Fruit fly (Drosophila melanogaster) S2 (cell line): Measurements from ENCODE around the gene SmydA-3.
A peak's percentile ranks its signal among the peaks of the same experiment; 100 is the strongest.

Source experiments
- CG8478 ChIP-seq: fragments of >200 bp; optimal IDR thresholded peaks from 2 replicates; lab custom pipeline; 2018
- CTCF ChIP-seq, 2 experiments: fragments of >200 bp; optimal IDR thresholded peaks; 2 replicates each; lab custom pipeline; 2018

SmydA-3 gene

DNA sequence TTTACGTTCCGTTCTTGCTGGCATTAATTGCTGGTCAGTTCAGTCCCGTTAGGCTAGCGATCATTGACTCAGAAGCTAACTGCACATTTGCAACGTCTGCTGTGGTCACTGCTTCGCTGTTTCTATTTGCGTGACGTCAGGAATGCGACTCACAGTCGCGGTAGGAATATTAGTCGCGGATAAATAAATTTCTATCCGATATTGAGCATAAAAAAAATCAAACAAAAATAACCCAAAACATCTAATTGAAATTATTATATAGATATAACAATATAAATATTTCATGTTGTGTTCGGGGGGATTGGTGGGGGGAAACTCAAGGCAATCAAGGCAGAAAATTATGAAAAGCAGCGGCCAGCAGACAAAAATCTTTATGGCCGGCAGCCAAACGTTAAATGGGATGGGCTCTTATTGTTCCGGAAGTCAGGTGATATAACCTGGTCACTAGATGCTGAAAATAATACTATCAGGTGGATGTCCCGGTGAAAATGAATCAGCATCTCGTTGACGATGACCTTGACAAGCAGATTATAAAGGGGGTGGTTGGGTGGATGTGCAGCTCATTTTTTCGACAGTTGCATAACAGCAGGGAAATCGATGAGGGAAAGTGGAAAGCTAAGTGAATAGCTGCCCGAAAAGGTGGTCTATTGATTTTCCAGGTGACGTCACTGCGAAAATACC lies at the start of gene SmydA-3:
TSS of gene SmydA-3 (plus strand) at position 631 of the 681 bp plus-strand sequence.
- no peak for TF ChIP-seq CG8478 (lab: Kevin White, UChicago)
- no peak for TF ChIP-seq CTCF (optimal IDR thresholded peaks at IDR 0.05; lab: Kevin White, UChicago)

DNA sequence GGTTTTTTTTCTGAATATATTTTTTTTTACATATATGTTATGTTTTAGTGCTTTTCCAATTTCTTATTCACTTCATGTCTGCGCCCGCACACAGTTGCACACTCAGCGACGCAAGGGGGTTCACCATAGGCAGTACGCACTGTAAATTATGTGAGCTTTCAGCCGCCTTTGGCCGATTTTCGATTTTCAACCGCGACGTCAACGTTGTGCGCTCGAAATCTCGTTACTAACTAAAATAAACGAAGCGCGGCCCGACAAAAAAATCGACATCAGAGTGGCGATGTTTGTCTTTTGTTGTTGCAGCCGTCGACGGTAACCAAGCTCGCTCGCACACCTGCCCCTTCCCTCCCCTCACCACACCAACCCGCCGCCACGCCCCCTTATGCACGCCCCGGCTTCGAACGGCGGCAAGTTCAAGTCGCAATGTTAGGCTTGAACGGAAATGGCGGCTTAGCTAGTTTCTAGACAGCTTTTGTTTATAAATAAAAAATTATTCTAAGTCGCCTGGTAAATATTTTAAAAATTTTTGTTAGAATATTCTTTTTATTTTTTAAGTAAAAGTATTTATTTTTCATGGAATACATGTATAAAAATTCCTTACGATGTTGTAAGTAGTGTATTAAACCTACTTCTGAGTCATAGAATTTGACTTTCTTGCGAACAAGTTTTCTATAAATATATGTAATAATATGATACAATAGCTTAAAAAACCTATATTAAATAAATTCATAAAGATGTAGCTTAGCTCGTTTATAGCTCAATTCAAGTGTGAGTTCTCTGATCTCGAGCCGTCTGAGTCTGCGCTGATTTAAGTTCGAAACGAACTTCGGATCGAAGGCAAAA lies 48.8 kb upstream of the SmydA-3 start, which contains the start of gene CG31869:
TSS of gene CG31869 (minus strand) at position 233 of the 843 bp plus-strand sequence.
- TF ChIP-seq CG8478 (lab: Kevin White, UChicago) (no peak), CTCF (optimal IDR thresholded peaks at IDR 0.05; lab: Kevin White, UChicago) (no peak)

DNA sequence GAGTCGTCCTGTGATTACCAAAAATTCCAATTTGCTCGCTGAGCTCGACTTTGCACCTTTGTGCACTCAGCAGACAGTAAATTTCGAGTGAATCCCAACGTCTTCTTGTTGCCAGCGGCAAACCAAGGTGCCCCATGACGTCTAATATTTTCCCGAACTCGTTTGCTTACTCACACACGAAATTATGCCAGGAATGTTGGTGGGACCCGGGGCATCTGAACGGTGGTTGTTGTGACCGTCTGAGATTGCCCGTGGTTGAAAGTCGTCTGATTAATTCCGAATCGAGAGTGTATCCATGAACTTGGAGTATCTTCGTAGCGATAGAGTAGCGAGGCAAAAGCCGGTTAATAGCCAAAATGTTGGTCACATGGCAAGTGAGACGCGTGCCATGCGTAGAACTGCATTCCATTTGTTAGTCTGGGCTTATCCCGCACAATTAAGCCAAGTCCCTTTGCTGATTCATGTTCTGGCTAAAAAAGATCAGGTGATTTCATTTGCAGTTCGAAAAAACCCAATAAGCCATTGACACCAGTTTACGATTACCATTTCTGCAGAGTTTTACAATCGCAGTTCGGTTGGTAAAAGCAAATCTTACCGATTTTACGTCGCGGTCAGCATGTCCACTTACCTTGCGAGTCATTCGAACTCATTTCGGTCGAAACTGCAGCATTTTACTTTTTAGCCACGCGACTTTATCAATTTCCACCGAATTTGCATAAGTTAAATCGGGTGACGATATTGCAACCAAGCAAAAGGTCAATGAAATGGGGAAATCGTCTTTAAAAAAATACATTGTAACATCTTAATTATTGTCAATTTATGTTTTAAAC lies 47.8 kb upstream of the SmydA-3 start:
- no peak for TF ChIP-seq CG8478 (lab: Kevin White, UChicago)
- no peak for TF ChIP-seq CTCF (optimal IDR thresholded peaks at IDR 0.05; lab: Kevin White, UChicago)

DNA sequence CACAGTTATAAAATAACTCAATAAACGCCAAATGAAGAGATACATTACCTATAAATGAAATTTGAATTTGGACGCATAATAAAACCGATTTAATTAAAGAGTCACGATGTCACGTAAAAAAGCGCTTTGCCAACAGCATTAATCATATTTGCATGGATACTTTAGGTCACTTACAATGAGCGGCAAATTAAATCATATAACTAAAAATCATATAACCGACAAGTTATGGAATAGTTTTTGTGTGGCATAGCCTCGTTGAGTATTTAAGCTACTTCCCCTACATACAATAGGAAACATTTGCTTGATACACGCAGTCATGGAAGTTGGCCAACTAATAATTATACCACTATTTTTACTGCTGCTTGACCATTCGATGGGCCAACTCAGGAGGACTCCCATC lies 31.1 kb upstream of the SmydA-3 start, which contains the start of gene CG6508:
TSS of gene CG6508 (plus strand) at position 301 of the 400 bp plus-strand sequence.
- no peak for TF ChIP-seq CTCF (optimal IDR thresholded peaks at IDR 0.05; lab: Kevin White, UChicago)
- no peak for TF ChIP-seq CG8478 (lab: Kevin White, UChicago)

DNA sequence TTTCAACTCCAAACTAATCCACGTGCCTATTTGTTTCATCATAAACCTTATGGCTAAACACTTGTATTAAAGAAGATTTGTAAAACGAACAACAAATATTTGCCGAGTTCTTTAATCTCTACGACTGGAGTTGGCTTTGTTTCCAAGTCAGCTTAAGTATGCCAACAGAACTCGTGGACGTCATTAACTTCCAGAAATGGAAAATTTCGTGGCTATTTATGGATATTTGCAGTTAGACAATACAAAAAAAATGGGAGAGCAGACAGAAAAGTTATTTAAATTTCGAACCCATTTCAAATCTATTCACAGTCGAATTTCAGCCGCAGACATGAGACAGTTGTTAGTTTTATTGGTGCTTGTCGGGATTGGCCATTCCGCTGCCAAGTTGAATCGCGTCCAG lies 29.5 kb upstream of the SmydA-3 start, which contains the start of gene CG17134:
TSS of gene CG17134 (plus strand) at position 301 of the 400 bp plus-strand sequence.
- TF ChIP-seq CTCF (optimal IDR thresholded peaks at IDR 0.05; lab: Kevin White, UChicago) = no peak
- no peak for TF ChIP-seq CG8478 (lab: Kevin White, UChicago)

DNA sequence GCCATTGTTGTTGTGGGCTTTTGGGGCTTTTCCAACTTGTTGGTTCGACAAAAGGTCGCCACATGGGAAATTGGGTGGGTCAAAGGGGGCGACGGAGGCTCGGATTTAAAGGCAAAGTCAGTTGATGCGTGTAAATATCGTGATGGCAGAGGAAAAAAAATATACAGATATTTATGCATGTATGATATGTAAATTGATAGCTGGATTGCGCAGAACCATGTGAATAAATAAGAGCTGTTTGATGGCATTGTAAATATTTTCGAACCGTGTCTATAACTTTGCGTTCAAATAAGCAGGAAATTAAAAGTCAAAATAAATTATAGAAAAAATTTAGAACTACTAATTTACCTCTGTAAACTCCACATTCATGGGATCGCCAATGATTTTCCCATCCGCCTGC lies 27.3 kb upstream of the SmydA-3 start:
- no peak for TF ChIP-seq CG8478 (lab: Kevin White, UChicago)
- no peak for TF ChIP-seq CTCF (optimal IDR thresholded peaks at IDR 0.05; lab: Kevin White, UChicago)

DNA sequence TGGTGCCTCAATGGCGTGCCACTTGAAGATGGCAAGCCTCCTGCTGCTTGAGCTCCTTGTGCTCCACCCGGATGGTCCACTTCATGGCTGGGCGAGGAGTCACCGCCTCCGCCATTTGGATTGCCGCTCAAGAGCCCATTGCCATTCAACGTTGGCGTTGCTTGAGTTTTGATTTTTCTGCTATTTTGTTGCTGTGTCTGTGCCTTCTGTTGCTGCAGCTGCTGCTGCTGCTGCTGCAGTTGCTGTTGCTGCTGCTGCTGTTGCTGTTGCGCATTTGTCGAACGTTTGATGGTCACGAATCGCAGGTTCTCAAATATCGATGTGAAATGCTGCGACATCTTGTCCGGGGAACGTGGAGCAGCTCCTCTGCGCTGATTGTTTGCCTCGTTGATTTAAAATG lies 18.4 kb upstream of the SmydA-3 start:
- TF ChIP-seq CG8478 (lab: Kevin White, UChicago) (no peak), CTCF (optimal IDR thresholded peaks at IDR 0.05; lab: Kevin White, UChicago) (no peak)

DNA sequence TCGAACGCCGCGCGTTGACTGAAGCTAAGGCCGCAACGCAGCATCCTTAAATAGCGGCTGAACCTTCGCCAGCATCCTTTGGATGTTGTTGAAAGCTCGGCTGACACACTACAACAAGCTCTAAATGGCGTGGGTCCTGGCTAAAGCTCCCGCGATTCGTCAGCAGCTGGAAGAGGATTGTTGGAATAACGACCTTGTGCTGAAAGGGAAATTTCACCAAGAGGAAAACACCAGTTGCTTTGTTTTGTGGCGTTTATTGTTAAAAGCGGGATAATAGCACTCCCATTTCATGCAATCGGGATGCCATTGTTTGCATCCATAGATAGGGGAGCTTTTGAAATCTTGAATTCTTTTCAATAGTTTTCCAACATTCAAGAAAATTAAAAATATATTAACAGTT lies 12.4 kb upstream of the SmydA-3 start, which contains the start of gene Nos:
TSS of gene Nos (minus strand) at position 21 of the 400 bp plus-strand sequence.
- no peak for TF ChIP-seq CG8478 (lab: Kevin White, UChicago)
- no peak for TF ChIP-seq CTCF (optimal IDR thresholded peaks at IDR 0.05; lab: Kevin White, UChicago)

DNA sequence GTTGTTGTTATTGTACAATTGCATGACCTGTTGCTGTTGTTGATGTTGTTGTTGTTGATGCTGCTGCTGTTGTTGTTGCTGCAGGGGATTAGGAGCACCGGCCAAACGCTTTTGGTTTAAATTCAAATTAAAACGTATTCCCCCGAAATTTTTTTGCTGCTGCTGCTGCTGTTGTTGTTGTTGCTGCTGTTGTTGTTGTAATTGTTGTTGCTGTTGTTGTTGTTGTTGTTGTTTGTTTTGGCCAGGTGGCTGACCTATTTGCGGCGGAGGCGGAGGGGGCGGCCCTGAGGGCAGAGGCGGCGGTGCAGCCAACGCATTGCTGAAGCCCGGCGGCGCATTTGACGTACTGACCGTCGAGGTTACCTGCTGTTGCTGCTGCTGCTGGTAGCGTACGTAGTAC lies 8.3 kb upstream of the SmydA-3 start:
- no peak for TF ChIP-seq CG8478 (lab: Kevin White, UChicago)
- no peak for TF ChIP-seq CTCF (optimal IDR thresholded peaks at IDR 0.05; lab: Kevin White, UChicago)

DNA sequence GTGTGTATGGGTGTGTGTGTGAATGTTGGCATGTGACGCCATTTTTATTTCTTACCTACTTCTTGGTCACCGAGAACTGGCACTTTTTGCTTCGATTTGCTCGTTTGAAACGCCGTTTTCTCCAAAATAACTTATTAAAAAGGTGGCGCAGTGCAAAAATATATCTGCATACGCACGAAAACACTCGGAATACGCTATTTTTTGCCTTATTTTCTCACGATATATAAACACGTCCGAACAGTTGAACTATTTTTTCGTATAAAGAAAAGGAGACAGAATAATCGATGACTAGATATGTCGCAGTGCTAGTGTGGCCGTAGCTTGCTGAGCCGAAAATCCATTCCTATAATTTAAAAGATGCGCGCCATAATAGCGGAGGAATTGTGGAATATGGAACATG lies 7.6 kb upstream of the SmydA-3 start, which contains the start of gene CG6700:
TSS of gene CG6700 (minus strand) at position 272 of the 400 bp plus-strand sequence.
- TF ChIP-seq CTCF (optimal IDR thresholded peaks at IDR 0.05; lab: Kevin White, UChicago) (peak; percentile 12 to 19), CG8478 (lab: Kevin White, UChicago) (no peak)

DNA sequence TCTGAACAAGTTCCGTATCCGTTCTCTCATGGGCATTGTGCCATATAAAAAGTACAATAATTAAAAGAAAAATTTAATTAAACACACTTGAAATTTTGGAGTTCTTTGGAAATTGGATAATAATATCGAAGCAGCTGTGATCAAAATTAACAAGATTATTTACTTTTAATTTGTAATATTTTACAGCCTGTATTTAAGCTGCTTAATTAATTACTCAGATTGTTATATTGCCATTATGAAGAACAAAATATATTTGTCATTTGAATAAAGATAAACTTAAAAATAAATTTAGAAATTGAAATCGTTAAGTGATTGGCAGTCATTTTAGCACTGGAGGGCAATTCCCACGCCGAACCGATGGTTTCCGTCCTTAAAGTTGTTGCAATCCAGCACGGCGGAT lies 4.4 kb upstream of the SmydA-3 start, which contains the start of the genes CG17139 and CG17140:
TSS of gene CG17139 (minus strand) at position 101 of the 400 bp plus-strand sequence.
TSS of gene CG17140 (minus strand) at position 101 of the 400 bp plus-strand sequence.
- TF ChIP-seq CTCF (optimal IDR thresholded peaks at IDR 0.05; lab: Kevin White, UChicago) (no peak), CG8478 (lab: Kevin White, UChicago) (no peak)

DNA sequence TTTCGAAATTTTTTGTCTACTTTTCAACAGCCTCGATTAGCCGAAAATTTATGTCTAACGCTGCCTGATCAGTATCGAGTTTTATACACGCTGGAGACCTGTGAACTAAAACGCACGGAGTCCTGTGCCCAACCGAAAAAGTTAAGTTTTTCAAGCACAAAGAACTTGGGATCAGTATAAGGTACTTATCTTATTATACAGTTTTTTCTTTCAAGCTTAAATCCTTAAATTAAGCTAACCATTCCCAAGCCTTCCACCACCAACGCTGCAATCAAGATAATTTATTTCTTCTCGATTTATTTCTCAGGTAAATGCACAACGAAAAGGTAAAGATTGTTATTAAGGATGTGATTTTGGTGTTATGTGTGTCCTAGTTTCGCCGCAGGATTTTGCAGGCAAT lies 3.0 kb upstream of the SmydA-3 start, which contains the start of gene Porin2:
TSS of gene Porin2 (minus strand) at position 101 of the 400 bp plus-strand sequence.
- TF ChIP-seq CTCF (optimal IDR thresholded peaks at IDR 0.05; lab: Kevin White, UChicago) (no peak), CG8478 (lab: Kevin White, UChicago) (no peak)

DNA sequence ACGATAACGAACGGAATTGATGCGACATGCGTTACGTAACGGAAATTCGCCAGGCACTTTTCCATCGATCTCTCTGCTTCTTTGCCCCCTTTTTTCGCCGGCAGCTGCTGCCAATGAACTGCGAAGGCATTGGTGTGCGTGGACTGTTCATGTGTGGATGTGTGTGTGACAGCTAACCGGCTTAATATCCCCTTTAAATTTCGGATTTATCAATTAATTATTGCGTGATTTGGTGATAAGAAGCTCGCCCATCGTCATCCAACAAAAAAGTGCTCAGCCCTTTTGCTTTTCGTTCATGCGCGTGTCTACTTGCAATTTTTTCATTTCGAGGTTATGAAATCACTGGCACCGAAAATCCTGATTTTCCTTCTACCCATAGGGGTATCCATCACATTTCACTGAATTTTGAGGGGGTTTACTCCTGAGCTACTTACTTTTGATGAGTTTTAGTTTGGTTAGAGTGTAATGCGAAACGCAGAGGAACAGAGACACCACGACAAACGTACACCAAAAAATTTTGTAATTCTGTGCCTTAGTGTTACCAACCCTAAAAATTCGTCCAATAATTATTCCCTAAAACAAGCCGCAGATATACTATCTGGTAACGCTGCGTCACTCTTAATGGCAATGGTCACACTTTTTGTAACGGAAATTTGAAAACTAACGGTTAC lies 514 bp downstream of the SmydA-3 start, which contains the start of gene porin:
TSS of gene porin (minus strand) at position 529 of the 671 bp plus-strand sequence.
- TF ChIP-seq CG8478 (lab: Kevin White, UChicago) (no peak), CTCF (optimal IDR thresholded peaks at IDR 0.05; lab: Kevin White, UChicago) (peak in 1 of 2 experiments; percentile 43)
